Worm (Caenorhabditis elegans): ENCODE results near the gene D2023.3.

DNA sequence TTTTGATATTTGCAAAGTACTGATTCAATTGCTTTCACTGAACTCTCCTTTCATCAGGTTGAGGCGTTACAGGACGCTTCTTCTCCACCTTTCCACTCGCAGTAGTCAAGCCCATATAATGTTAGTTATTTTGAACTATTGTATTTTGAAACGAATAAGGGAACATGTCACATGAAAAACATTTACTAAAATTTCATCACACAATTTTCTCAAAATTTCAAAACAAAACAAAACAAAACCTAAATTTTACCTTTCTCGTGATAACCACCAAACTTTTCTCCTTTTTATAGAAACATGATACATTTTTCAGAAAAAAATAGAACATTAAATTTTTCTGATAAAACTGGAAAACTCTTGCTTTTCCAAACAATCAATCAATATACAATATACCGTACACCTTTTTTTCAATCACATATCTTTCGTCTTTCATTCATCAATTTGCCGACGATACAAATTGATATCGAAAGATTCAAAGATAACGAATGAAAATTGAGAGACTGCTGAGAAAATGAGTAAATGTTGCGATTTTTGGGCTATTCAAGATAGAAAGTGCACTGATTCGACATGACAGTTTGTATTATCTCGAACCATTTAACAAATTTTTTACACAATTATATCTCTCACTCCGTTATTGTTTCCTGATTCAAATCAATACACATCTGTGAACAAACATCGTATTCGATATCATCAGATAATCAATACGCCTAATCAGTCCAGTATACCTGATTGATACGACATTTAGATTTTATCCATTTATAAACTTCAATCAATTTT is 10.6 kb downstream of the D2023.3 start:
- no peak for TF ChIP-seq flt-1 (GFP tag; IDR thresholded peaks at IDR 0.05)
- TF ChIP-seq med-1 (GFP tag; optimal IDR thresholded peaks at IDR 0.05; ENCODE audit: insufficient read depth), result no peak
- no peak for TF ChIP-seq tab-1 (GFP tag; IDR thresholded peaks at IDR 0.05)
- TF ChIP-seq klf-2 (GFP tag; conservative IDR thresholded peaks at IDR 0.05), result no peak
- no peak for TF ChIP-seq cog-1 (tag; optimal IDR thresholded peaks at IDR 0.05)
- no peak for TF ChIP-seq ztf-23 (GFP tag; IDR thresholded peaks at IDR 0.05)
- no peak for TF ChIP-seq T22C8.4 (GFP tag; IDR thresholded peaks at IDR 0.05)

Measured in whole organism, midembryonic.